Fruit fly (Drosophila melanogaster) whole organism, wandering third instar larva: ENCODE data around the gene CG13101.

Experiments
- Abd-B ChIP-seq: fragments of >200 bp; optimal IDR thresholded peaks from 2 replicates; lab custom pipeline; 2017; ENCODE audit warnings: missing biosample characterization, missing genetic modification characterization
- Hr83 ChIP-seq: fragments of 200-300 bp; sonication (Bioruptor generic); optimal IDR thresholded peaks from 2 replicates; lab custom pipeline; 2016; ENCODE audit warnings: missing biosample characterization, mild to moderate bottlenecking, missing genetic modification characterization, moderate library complexity; ENCODE audit not compliant: poor library complexity, severe bottlenecking
- Mio ChIP-seq: sonication (Bioruptor generic); optimal IDR thresholded peaks from 2 replicates; lab custom pipeline; 2016; ENCODE audit warnings: missing biosample characterization, missing genetic modification characterization
- OdsH ChIP-seq: fragments of 200-800 bp; sonication (Bioruptor generic); optimal IDR thresholded peaks from 2 replicates; lab custom pipeline; 2016; ENCODE audit warnings: missing biosample characterization, mild to moderate bottlenecking, missing genetic modification characterization
- ey ChIP-seq: fragments of 200-800 bp; sonication (Bioruptor generic); optimal IDR thresholded peaks from 2 replicates; lab custom pipeline; 2016; ENCODE audit warnings: missing biosample characterization, missing genetic modification characterization
- fru ChIP-seq: fragments of 200-800 bp; sonication (Bioruptor generic); optimal IDR thresholded peaks from 3 replicates; lab custom pipeline; 2016; ENCODE audit warnings: missing biosample characterization, mild to moderate bottlenecking, missing genetic modification characterization
- jim ChIP-seq: fragments of 175-275, 200-325 bp; sonication (Bioruptor generic); optimal IDR thresholded peaks from 2 replicates; lab custom pipeline; 2016; ENCODE audit warnings: missing biosample characterization, mild to moderate bottlenecking, missing genetic modification characterization
- pan ChIP-seq: fragments of >200 bp; optimal IDR thresholded peaks from 2 replicates; lab custom pipeline; 2017
- psq ChIP-seq: fragments of 200-800 bp; sonication (Bioruptor generic); optimal IDR thresholded peaks from 3 replicates; lab custom pipeline; 2017; ENCODE audit warnings: missing biosample characterization, mild to moderate bottlenecking, missing genetic modification characterization, moderate library complexity
- sage ChIP-seq: fragments of 200-800 bp; sonication (Bioruptor generic); optimal IDR thresholded peaks from 2 replicates; lab custom pipeline; 2016; ENCODE audit warnings: missing biosample characterization, mild to moderate bottlenecking, missing genetic modification characterization
- usp ChIP-seq: fragments of >200 bp; optimal IDR thresholded peaks from 2 replicates; lab custom pipeline; 2017; ENCODE audit warnings: missing biosample characterization, missing genetic modification characterization

DNA sequence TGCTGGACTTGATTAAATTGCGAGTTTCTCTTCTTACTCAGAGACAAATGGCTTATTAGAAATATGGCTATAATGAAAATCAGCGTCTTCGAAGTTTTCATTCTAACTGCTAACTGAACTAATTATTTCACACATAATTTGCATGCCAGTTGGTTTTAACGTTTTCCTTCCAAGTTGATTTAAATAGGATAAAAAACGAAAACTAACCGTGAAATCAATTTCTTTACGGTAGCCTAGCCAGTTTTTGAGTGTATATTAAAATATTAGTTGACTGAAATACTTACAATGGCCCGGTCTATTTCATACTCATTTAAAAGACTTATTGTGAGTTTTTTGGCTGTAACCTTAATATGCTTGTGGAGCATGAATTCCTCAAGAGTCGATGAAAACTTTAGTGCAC, 22.4 kb downstream of the CG13101 start, which contains the start of the genes CG9525 and CG32985:
- TF ChIP-seq fru (GFP tag; lab: Kevin White, UChicago) (no peak), OdsH (GFP tag; lab: Kevin White, UChicago) (no peak), usp (GFP tag; lab: Kevin White, UChicago) (no peak), Hr83 (no peak), Abd-B (GFP tag; lab: Kevin White, UChicago) (no peak), jim (GFP tag; lab: Kevin White, UChicago) (no peak), pan (lab: Kevin White, UChicago) (no peak), Mio (no peak), psq (GFP tag; lab: Kevin White, UChicago) (no peak), sage (GFP tag; lab: Kevin White, UChicago) (no peak), ey (GFP tag; lab: Kevin White, UChicago) (no peak)
